Worm (Caenorhabditis elegans): ENCODE results near the gene clec-123.

ce11 chrII:3071012-3071749 is 42.9 kb upstream of the clec-123 start, which contains the start of gene Y25C1A.7:
- peak; percentile 13; the same call in 1 of the 2 replicates for TF ChIP-seq ztf-29 (GFP tag; IDR thresholded peaks at IDR 0.05)
- no peak for TF ChIP-seq cog-1 (tag; optimal IDR thresholded peaks at IDR 0.05)
- no peak for TF ChIP-seq ztf-23 (GFP tag; IDR thresholded peaks at IDR 0.05)
- TF ChIP-seq med-1 (GFP tag; optimal IDR thresholded peaks at IDR 0.05; ENCODE audit: insufficient read depth) = no peak
- TF ChIP-seq flt-1 (GFP tag; IDR thresholded peaks at IDR 0.05) = no peak
- no peak for TF ChIP-seq klf-2 (GFP tag; conservative IDR thresholded peaks at IDR 0.05)
